Worm (Caenorhabditis elegans) whole organism, late embryonic: ENCODE measurements around the gene ZK355.8.

Experiments used
- elt-2 ChIP-seq: sonication (generic microtip); optimal IDR thresholded peaks from 2 replicates; lab custom pipeline; 2016; ENCODE audit warnings: missing genetic modification reagents, missing genetic modification characterization, missing compliant biosample characterization
- nfya-1 ChIP-seq: sonication (generic microtip); optimal IDR thresholded peaks from 2 replicates; lab custom pipeline; 2017; ENCODE audit warnings: missing genetic modification characterization, mild to moderate bottlenecking, missing compliant biosample characterization, antibody characterized with exemption, moderate library complexity
- pha-4 ChIP-seq: fragments of 150-350 bp; optimal IDR thresholded peaks from 2 replicates; lab custom pipeline; 2018; ENCODE audit warnings: missing biosample characterization, missing genetic modification reagents, missing genetic modification characterization
- sdc-2 ChIP-seq: sonication (generic microtip); optimal IDR thresholded peaks from 2 replicates; lab custom pipeline; 2016; ENCODE audit warnings: missing genotype, missing genetic modification characterization, missing compliant biosample characterization

- TF ChIP-seq nfya-1 (tag; lab: Kevin White, UChicago) (no peak), elt-2 (tag; lab: Kevin White, UChicago) (no peak), sdc-2 (tag; lab: Kevin White, UChicago) (no peak), pha-4 (no peak)
Observed at ce11 chrII:2923617-2924016, 4.0 kb upstream of the ZK355.8 start, which contains the start of gene ZK355.2.
